Fruit fly (Drosophila melanogaster) whole organism, prepupa: ENCODE data around the gene Lsd-1.
A peak's percentile ranks its signal among the peaks of the same experiment; 100 is the strongest.

Source experiments
- Blimp-1 ChIP-seq: fragments of 200-800 bp; sonication (Bioruptor generic); optimal IDR thresholded peaks from 3 replicates; lab custom pipeline; 2017; ENCODE audit warnings: missing biosample characterization, missing genetic modification characterization, mild to moderate bottlenecking, moderate library complexity, missing genetic modification reagents
- CG10631 ChIP-seq: fragments of 200-800 bp; sonication (Bioruptor generic); optimal IDR thresholded peaks from 2 replicates; lab custom pipeline; 2016; ENCODE audit warnings: missing biosample characterization, missing genetic modification characterization
- CG10669 ChIP-seq: fragments of 200-800 bp; sonication (Bioruptor generic); optimal IDR thresholded peaks from 3 replicates; lab custom pipeline; 2018; ENCODE audit warnings: missing biosample characterization, mild to moderate bottlenecking, missing genetic modification characterization, moderate library complexity
- CG11294 ChIP-seq: fragments of 200-800 bp; sonication (Bioruptor generic); IDR thresholded peaks from 2 replicates; pipeline ENCODE4 v1.3.6; 2022; ENCODE audit warnings: missing biosample characterization, missing genetic modification characterization
- CG11762 ChIP-seq: fragments of 200-800 bp; sonication (Bioruptor generic); optimal IDR thresholded peaks from 3 replicates; lab custom pipeline; 2016; ENCODE audit warnings: missing biosample characterization, missing genetic modification characterization; ENCODE audit not compliant: insufficient read depth
- CG11902 ChIP-seq: fragments of 200-800 bp; sonication (Bioruptor generic); optimal IDR thresholded peaks from 3 replicates; lab custom pipeline; 2016; ENCODE audit warnings: missing biosample characterization, missing genetic modification characterization
- CG15336 ChIP-seq: fragments of 200-800 bp; sonication (Bioruptor generic); IDR thresholded peaks from 2 replicates; pipeline ENCODE4 v1.3.6; 2022; ENCODE audit warnings: missing biosample characterization, missing genetic modification characterization
- CG3032 ChIP-seq: fragments of 200-800 bp; optimal IDR thresholded peaks from 2 replicates; lab custom pipeline; 2019; ENCODE audit warnings: missing biosample characterization, mild to moderate bottlenecking, missing genetic modification characterization, moderate library complexity
- CG31627 ChIP-seq: fragments of 200-800 bp; sonication (Bioruptor generic); optimal IDR thresholded peaks from 3 replicates; lab custom pipeline; 2016; ENCODE audit warnings: missing biosample characterization, missing genetic modification characterization
- CG34406 ChIP-seq: fragments of 200-800 bp; sonication (Bioruptor generic); optimal IDR thresholded peaks from 3 replicates; lab custom pipeline; 2016; ENCODE audit warnings: missing biosample characterization, missing genetic modification characterization
- CG3919 ChIP-seq: fragments of 200-800 bp; sonication (Bioruptor generic); optimal IDR thresholded peaks from 3 replicates; lab custom pipeline; 2016; ENCODE audit warnings: missing biosample characterization, missing genetic modification characterization
- CG4318 ChIP-seq: fragments of 200-800 bp; sonication (Bioruptor generic); optimal IDR thresholded peaks from 3 replicates; lab custom pipeline; 2017; ENCODE audit warnings: missing biosample characterization, mild to moderate bottlenecking, missing genetic modification characterization
- CG6163 ChIP-seq: fragments of 200-800 bp; sonication (Bioruptor generic); IDR thresholded peaks from 3 replicates; pipeline ENCODE4 v1.3.6; 2022; ENCODE audit warnings: missing biosample characterization, missing genetic modification characterization
- CG6792 ChIP-seq: fragments of 200-800 bp; sonication (Bioruptor generic); optimal IDR thresholded peaks from 3 replicates; lab custom pipeline; 2016; ENCODE audit warnings: missing biosample characterization, missing genetic modification characterization
- CG7368 ChIP-seq: fragments of 200-800 bp; sonication (Bioruptor generic); optimal IDR thresholded peaks from 3 replicates; lab custom pipeline; 2016; ENCODE audit warnings: missing biosample characterization, missing genetic modification characterization
- CG8319 ChIP-seq: fragments of 200-800 bp; sonication (Bioruptor generic); optimal IDR thresholded peaks from 3 replicates; lab custom pipeline; 2016; ENCODE audit warnings: missing biosample characterization, missing genetic modification characterization
- CG8632 ChIP-seq: fragments of 200-800 bp; sonication (Bioruptor generic); optimal IDR thresholded peaks from 3 replicates; lab custom pipeline; 2016; ENCODE audit warnings: missing biosample characterization, missing genetic modification characterization
- Eip75B ChIP-seq: fragments of 200-800 bp; sonication (Bioruptor generic); optimal IDR thresholded peaks from 3 replicates; lab custom pipeline; 2016; ENCODE audit warnings: missing biosample characterization, missing genetic modification characterization
- Eip78C ChIP-seq: fragments of 200-800 bp; sonication (Bioruptor generic); peaks from one replicate; lab custom pipeline; 2016; ENCODE audit warnings: missing biosample characterization, missing genetic modification characterization
- Eip93F ChIP-seq: fragments of 200-800 bp; sonication (Bioruptor generic); optimal IDR thresholded peaks from 2 replicates; lab custom pipeline; 2016; ENCODE audit warnings: missing biosample characterization, mild to moderate bottlenecking, missing genetic modification characterization
- Ets96B ChIP-seq: fragments of 200-800 bp; optimal IDR thresholded peaks from 2 replicates; lab custom pipeline; 2019; ENCODE audit warnings: missing biosample characterization, mild to moderate bottlenecking, missing genetic modification characterization, moderate library complexity
- Gug ChIP-seq: fragments of 200-800 bp; sonication (Bioruptor generic); IDR thresholded peaks from 2 replicates; pipeline ENCODE4 v1.3.6; 2022; ENCODE audit warnings: missing biosample characterization, missing genetic modification characterization
- Hr38 ChIP-seq: sonication (Bioruptor generic); optimal IDR thresholded peaks from 2 replicates; lab custom pipeline; 2016; ENCODE audit warnings: missing biosample characterization, missing genetic modification characterization
- Hr39 ChIP-seq: fragments of 200-800 bp; sonication (Bioruptor generic); optimal IDR thresholded peaks from 2 replicates; lab custom pipeline; 2016; ENCODE audit warnings: missing biosample characterization, missing genetic modification characterization
- OdsH ChIP-seq: fragments of 200-800 bp; sonication (Bioruptor generic); optimal IDR thresholded peaks from 3 replicates; lab custom pipeline; 2016; ENCODE audit warnings: missing biosample characterization, missing genetic modification characterization
- Smox ChIP-seq: fragments of 200-800 bp; sonication (Bioruptor generic); optimal IDR thresholded peaks from 3 replicates; lab custom pipeline; 2016; ENCODE audit warnings: missing biosample characterization, missing genetic modification characterization
- Sox14 ChIP-seq: fragments of 200-800 bp; sonication (Bioruptor generic); optimal IDR thresholded peaks from 3 replicates; lab custom pipeline; 2016; ENCODE audit warnings: missing biosample characterization, missing genetic modification characterization
- achi ChIP-seq: fragments of 200-800 bp; sonication (Bioruptor generic); optimal IDR thresholded peaks from 3 replicates; lab custom pipeline; 2016; ENCODE audit warnings: missing biosample characterization, missing genetic modification characterization
- acj6 ChIP-seq: fragments of 200-800 bp; sonication (Bioruptor generic); optimal IDR thresholded peaks from 3 replicates; lab custom pipeline; 2016; ENCODE audit warnings: missing biosample characterization, missing genetic modification characterization
- dac ChIP-seq: fragments of 200-800 bp; sonication (Bioruptor generic); optimal IDR thresholded peaks from 2 replicates; lab custom pipeline; 2017; ENCODE audit warnings: missing biosample characterization, mild to moderate bottlenecking, missing genetic modification characterization
- dsx ChIP-seq: fragments of 200-800 bp; optimal IDR thresholded peaks from 3 replicates; lab custom pipeline; 2019; ENCODE audit warnings: missing biosample characterization, mild to moderate bottlenecking, missing genetic modification characterization, moderate library complexity; ENCODE audit not compliant: poor library complexity, severe bottlenecking
- fd59A ChIP-seq: fragments of 200-800 bp; sonication (Bioruptor generic); optimal IDR thresholded peaks from 2 replicates; lab custom pipeline; 2017; ENCODE audit warnings: missing biosample characterization, mild to moderate bottlenecking, missing genetic modification characterization, missing genetic modification reagents
- fd85E ChIP-seq: fragments of 200-800 bp; sonication (Bioruptor generic); optimal IDR thresholded peaks from 3 replicates; lab custom pipeline; 2016; ENCODE audit warnings: missing biosample characterization, missing genetic modification characterization
- fkh ChIP-seq: fragments of 200-800 bp; sonication (Bioruptor generic); optimal IDR thresholded peaks from 3 replicates; lab custom pipeline; 2017; ENCODE audit warnings: missing biosample characterization, mild to moderate bottlenecking, missing genetic modification characterization, moderate library complexity
- lz ChIP-seq: fragments of 200-800 bp; sonication (Bioruptor generic); optimal IDR thresholded peaks from 3 replicates; lab custom pipeline; 2016; ENCODE audit warnings: missing biosample characterization, missing genetic modification characterization
- net ChIP-seq: fragments of 200-800 bp; sonication (Bioruptor generic); optimal IDR thresholded peaks from 3 replicates; lab custom pipeline; 2016; ENCODE audit warnings: missing biosample characterization, missing genetic modification characterization
- pdm3 ChIP-seq: fragments of 200-800 bp; sonication (Bioruptor generic); optimal IDR thresholded peaks from 3 replicates; lab custom pipeline; 2016; ENCODE audit warnings: missing biosample characterization, missing genetic modification characterization
- spab ChIP-seq: fragments of 200-800 bp; sonication (Bioruptor generic); optimal IDR thresholded peaks from 2 replicates; lab custom pipeline; 2017; ENCODE audit warnings: missing biosample characterization, mild to moderate bottlenecking, missing genetic modification characterization, missing genetic modification reagents
- ss ChIP-seq, 2 experiments: fragments of 200-800 bp; sonication (Bioruptor generic); optimal IDR thresholded peaks; 2 replicates in 1 of 2; 3 replicates in 1 of 2; lab custom pipeline; 2017 to 2018; ENCODE audit warnings: mild to moderate bottlenecking in 2 of 2, missing biosample characterization in 2 of 2, missing genetic modification characterization in 2 of 2, moderate library complexity in 1 of 2
- vri ChIP-seq: fragments of 200-800 bp; sonication (Bioruptor generic); optimal IDR thresholded peaks from 3 replicates; lab custom pipeline; 2016; ENCODE audit warnings: missing biosample characterization, mild to moderate bottlenecking, missing genetic modification characterization

Lsd-1 gene

DNA sequence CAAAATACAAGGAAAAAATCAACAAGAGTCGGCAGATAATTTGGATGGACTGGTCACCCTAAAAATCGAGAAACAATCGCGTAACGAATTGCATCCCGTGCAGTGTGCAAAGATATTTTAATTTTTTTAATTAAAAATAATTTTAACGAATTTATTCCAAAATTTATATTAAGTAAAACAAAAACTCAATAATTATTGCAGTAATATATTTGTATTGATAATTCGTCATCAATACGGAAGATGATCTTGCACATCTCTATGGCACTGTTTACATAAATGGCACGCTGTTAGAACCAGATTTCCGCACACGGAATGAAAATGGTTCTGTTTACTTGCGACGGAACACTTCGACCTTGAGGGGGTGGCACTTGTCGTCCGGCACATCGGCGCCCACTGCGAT, 9.2 kb downstream of the Lsd-1 start, which contains the start of gene tst (continued):
- TF ChIP-seq CG15336 (GFP tag; lab: Robert Waterston, UW) (peak; percentile 89), achi (GFP tag; lab: Kevin White, UChicago) (peak; percentile 87), CG3919 (GFP tag; lab: Kevin White, UChicago) (peak; percentile 86), Smox (GFP tag; lab: Kevin White, UChicago) (no peak), CG4318 (GFP tag; lab: Kevin White, UChicago) (peak; percentile 85), CG10669 (GFP tag; lab: Kevin White, UChicago) (peak; percentile 84), CG11294 (peak; percentile 93), Blimp-1 (GFP tag; lab: Kevin White, UChicago) (peak; percentile 56), spab (GFP tag; lab: Kevin White, UChicago) (peak; percentile 67), CG8632 (GFP tag; lab: Kevin White, UChicago) (peak; percentile 86), lz (GFP tag; lab: Kevin White, UChicago) (peak; percentile 78), Eip93F (GFP tag; lab: Kevin White, UChicago) (peak; percentile 39), Eip78C (GFP tag; lab: Kevin White, UChicago) (peak; percentile 94), dac (GFP tag; lab: Kevin White, UChicago) (peak; percentile 77)

DNA sequence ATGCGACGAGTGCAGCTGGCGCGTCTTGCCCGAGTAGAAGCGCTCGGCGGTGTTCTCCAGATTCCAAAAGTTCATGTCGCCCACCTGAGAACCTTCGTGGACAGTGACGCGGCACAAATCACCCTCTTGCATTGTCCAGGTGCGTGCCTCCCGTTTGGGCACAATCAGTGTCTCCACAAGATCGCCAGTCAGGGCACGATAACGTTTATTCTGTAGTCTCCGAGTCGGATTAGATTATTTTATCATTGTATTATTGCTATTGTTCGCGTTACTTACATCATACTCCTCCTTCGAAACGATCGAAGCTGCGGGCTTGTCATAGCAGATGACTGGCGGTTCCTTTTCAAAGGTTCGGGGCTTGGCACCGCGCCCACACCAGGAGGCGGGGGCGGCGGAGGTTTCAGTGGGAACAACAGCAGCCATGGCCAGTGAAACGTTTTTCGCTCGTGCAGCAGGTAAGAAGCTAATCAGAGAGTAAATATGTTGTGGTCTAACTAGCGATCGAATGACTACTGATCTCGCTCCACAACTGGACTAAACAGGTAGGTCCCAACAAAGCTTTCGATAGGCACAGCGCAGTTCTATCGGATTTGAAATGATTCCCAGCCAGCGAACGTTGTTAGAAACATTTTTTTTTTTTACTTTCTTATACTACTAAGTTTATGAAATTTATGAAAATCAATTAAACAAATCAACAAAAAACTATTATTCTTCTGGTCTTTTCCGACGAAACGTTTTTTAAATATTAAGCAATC, 10.1 kb downstream of the Lsd-1 start, which contains the start of gene CG10208:
TSS of gene CG10208 (minus strand) at position 518 of the 755 bp plus-strand sequence.
- TF ChIP-seq vri (GFP tag; lab: Kevin White, UChicago) (peak; percentile 97), OdsH (GFP tag; lab: Kevin White, UChicago) (no peak)
- TF ChIP-seq, all 60 proteins: peak for 1

DNA sequence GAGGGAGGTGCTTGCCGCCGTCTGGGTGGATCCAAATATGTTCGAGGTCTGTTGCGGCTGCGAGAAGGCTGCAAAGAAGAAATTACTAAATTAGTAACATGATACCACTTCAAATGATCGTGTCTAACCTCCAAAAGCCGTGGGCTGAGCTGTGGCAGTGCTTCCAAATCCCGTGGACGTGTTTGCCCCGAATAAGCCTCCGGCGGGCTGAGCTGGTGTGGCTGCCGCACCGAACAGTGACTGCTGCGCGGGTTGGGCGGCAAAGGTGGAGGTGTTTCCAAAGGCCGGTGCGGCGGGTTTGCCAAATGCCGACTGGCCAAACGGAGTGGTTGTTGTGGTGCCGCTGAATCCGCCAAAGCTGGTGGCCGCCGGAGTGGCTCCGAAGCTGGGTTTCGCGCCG, 17.1 kb downstream of the Lsd-1 start:
- no peak for TF ChIP-seq CG3032 (tag; lab: Kevin White, UChicago)
- TF ChIP-seq CG4318 (GFP tag; lab: Kevin White, UChicago) = no peak

DNA sequence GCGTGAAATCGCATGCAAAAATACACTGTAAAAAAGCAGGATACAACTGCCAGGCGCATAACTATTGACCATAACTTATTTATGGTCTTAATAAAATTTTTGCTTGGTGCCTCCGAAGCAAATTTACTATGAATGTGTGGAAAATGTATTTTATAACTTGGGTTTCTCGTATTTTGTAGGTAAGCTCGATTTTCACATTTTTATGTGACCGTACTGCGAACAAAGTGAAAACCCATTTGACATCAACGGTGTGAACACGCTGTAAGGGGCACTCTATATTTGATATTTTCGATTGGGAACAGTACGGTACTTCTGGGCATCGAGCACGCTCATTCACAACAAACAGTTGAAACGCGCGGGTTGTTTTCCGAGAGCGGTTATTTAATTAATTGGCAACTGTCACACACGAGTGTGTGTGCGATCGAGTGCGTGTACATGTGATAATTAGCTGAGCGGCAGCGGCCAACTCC, 17.8 kb downstream of the Lsd-1 start, which contains the start of the genes Nup98-96 and mbc:
TSS of gene Nup98-96 (minus strand) at position 156 of the 470 bp plus-strand sequence.
TSS of gene mbc (plus strand) at position 300 of the 470 bp plus-strand sequence.
- TF ChIP-seq CG7368 (GFP tag; lab: Kevin White, UChicago) (peak; percentile 73), CG3032 (tag; lab: Kevin White, UChicago) (peak; percentile 80), CG11294 (peak; percentile 18; the same call in 1 of the 2 replicates), lz (GFP tag; lab: Kevin White, UChicago) (peak; percentile 91), Gug (GFP tag; lab: Robert Waterston, UW) (peak; percentile 79), CG31627 (GFP tag; lab: Kevin White, UChicago) (peak; percentile 95), Hr39 (peak; percentile 94), CG6792 (GFP tag; lab: Kevin White, UChicago) (peak; percentile 79), Sox14 (GFP tag; lab: Kevin White, UChicago) (peak; percentile 95), Ets96B (peak; percentile 72), Eip75B (GFP tag; lab: Kevin White, UChicago) (peak; percentile 88), achi (GFP tag; lab: Kevin White, UChicago) (peak; percentile 79), CG8319 (GFP tag; lab: Kevin White, UChicago) (peak; percentile 58), Smox (GFP tag; lab: Kevin White, UChicago) (peak; percentile 88), Blimp-1 (GFP tag; lab: Kevin White, UChicago) (peak; percentile 6), CG11902 (GFP tag; lab: Kevin White, UChicago) (peak; percentile 89), acj6 (GFP tag; lab: Kevin White, UChicago) (peak; percentile 86), CG34406 (GFP tag; lab: Kevin White, UChicago) (peak; percentile 80), CG15336 (GFP tag; lab: Robert Waterston, UW) (0 out of 2 replicates have a peak, but pooled peaks have one; percentile 40), ss (GFP tag; optimal IDR thresholded peaks at IDR 0.05; lab: Kevin White, UChicago) (peak; percentile 53 to 73), CG10631 (GFP tag; lab: Kevin White, UChicago) (peak; percentile 84), CG6163 (peak; percentile 82; the same call in 2 of the 3 replicates), fd85E (GFP tag; lab: Kevin White, UChicago) (peak; percentile 57), fkh (GFP tag; lab: Kevin White, UChicago) (peak; percentile 69), CG10669 (GFP tag; lab: Kevin White, UChicago) (peak; percentile 63), CG4318 (GFP tag; lab: Kevin White, UChicago) (peak; percentile 77), CG11762 (GFP tag; lab: Kevin White, UChicago) (peak; percentile 65), net (GFP tag; lab: Kevin White, UChicago) (peak; percentile 44), Hr38 (GFP tag; lab: Kevin White, UChicago) (peak; percentile 63), dac (GFP tag; lab: Kevin White, UChicago) (peak; percentile 78), Eip78C (GFP tag; lab: Kevin White, UChicago) (peak; percentile 86), dsx (GFP tag; lab: Kevin White, UChicago) (peak; percentile 48), pdm3 (GFP tag; lab: Kevin White, UChicago) (peak; percentile 86), CG3919 (GFP tag; lab: Kevin White, UChicago) (peak; percentile 81), OdsH (GFP tag; lab: Kevin White, UChicago) (peak; percentile 87), fd59A (peak; percentile 64)
